Worm (Caenorhabditis elegans) whole organism, young adult: ENCODE measurements around the gene eri-5.
A peak's percentile ranks its signal among the peaks of the same experiment; 100 is the strongest.

Source experiments
- B0019.2 ChIP-seq: fragments of 200-800 bp; sonication (Bioruptor generic); conservative IDR thresholded peaks from 2 replicates; pipeline ENCODE4 v1.3.6; 2022; ENCODE audit warnings: missing genetic modification reagents, missing genetic modification characterization, missing compliant biosample characterization
- B0261.1 ChIP-seq: sonication (generic microtip); optimal IDR thresholded peaks from 2 replicates; lab custom pipeline; 2016; ENCODE audit warnings: mild to moderate bottlenecking, missing genetic modification characterization, moderate library complexity, missing compliant biosample characterization
- B0336.3 ChIP-seq: fragments of 200-800 bp; sonication (Bioruptor generic); IDR thresholded peaks from 2 replicates; pipeline ENCODE4 v1.3.6; 2022; ENCODE audit warnings: missing genetic modification characterization, missing compliant biosample characterization
- C06A6.2 ChIP-seq: fragments of 200-800 bp; sonication (Bioruptor generic); conservative IDR thresholded peaks from 2 replicates; pipeline ENCODE4 v1.3.6; 2022; ENCODE audit warnings: missing genetic modification characterization, missing compliant biosample characterization
- F10E7.11 ChIP-seq: sonication (generic microtip); optimal IDR thresholded peaks from 2 replicates; lab custom pipeline; 2017; ENCODE audit warnings: mild to moderate bottlenecking, missing genetic modification characterization, moderate library complexity, missing compliant biosample characterization
- F39B2.1 ChIP-seq: fragments of 200-800 bp; sonication (Bioruptor generic); IDR thresholded peaks from 2 replicates; pipeline ENCODE4 v1.3.6; 2022; ENCODE audit warnings: missing genetic modification reagents, missing genetic modification characterization, missing compliant biosample characterization
- F49E8.2 ChIP-seq: sonication (generic microtip); optimal IDR thresholded peaks from 3 replicates; lab custom pipeline; 2017; ENCODE audit warnings: missing genetic modification characterization, mild to moderate bottlenecking, missing compliant biosample characterization, antibody characterized with exemption, moderate library complexity; ENCODE audit not compliant: insufficient read depth
- F55B11.4 ChIP-seq: sonication (generic microtip); optimal IDR thresholded peaks from 2 replicates; lab custom pipeline; 2016; ENCODE audit warnings: missing compliant biosample characterization, missing genetic modification characterization, borderline replicate concordance; ENCODE audit not compliant: insufficient read depth
- T07F8.4 ChIP-seq: sonication (generic microtip); optimal IDR thresholded peaks from 2 replicates; lab custom pipeline; 2016; ENCODE audit warnings: mild to moderate bottlenecking, missing genetic modification characterization, moderate library complexity, missing compliant biosample characterization
- Y56A3A.18 ChIP-seq: fragments of 200-800 bp; sonication (Bioruptor generic); IDR thresholded peaks from 2 replicates; pipeline ENCODE4 v1.3.6; 2022; ENCODE audit warnings: missing genetic modification reagents, missing genetic modification characterization, missing compliant biosample characterization
- Y79H2A.3 ChIP-seq: fragments of 200-800 bp; sonication (Bioruptor generic); conservative IDR thresholded peaks from 2 replicates; pipeline ENCODE4 v1.3.6; 2022; ENCODE audit warnings: missing genetic modification reagents, missing genetic modification characterization, missing compliant biosample characterization
- atf-7 ChIP-seq: sonication (generic microtip); optimal IDR thresholded peaks from 2 replicates; lab custom pipeline; 2017; ENCODE audit warnings: mild to moderate bottlenecking, missing genetic modification characterization, missing compliant biosample characterization
- attf-3 ChIP-seq: fragments of 200-800 bp; sonication (Bioruptor generic); conservative IDR thresholded peaks from 2 replicates; pipeline ENCODE4 v1.3.6; 2022; ENCODE audit warnings: missing genetic modification reagents, missing genetic modification characterization, missing compliant biosample characterization
- attf-6 ChIP-seq: fragments of 200-800 bp; sonication (Bioruptor generic); IDR thresholded peaks from 2 replicates; pipeline ENCODE4 v1.3.6; 2022; ENCODE audit warnings: missing genetic modification reagents, missing genetic modification characterization, missing compliant biosample characterization
- bed-2 ChIP-seq: fragments of 200-800 bp; sonication (Bioruptor generic); IDR thresholded peaks from 2 replicates; pipeline ENCODE4 v1.3.6; 2022; ENCODE audit warnings: missing genetic modification reagents, missing genetic modification characterization, missing compliant biosample characterization
- ccch-3 ChIP-seq: fragments of 200-800 bp; sonication (Bioruptor generic); optimal IDR thresholded peaks from 2 replicates; lab custom pipeline; 2018; ENCODE audit warnings: mild to moderate bottlenecking, missing genetic modification characterization, missing compliant biosample characterization
- ceh-27 ChIP-seq: fragments of 200-800 bp; sonication (Bioruptor generic); optimal IDR thresholded peaks from 2 replicates; lab custom pipeline; 2018; ENCODE audit warnings: mild to moderate bottlenecking, missing genetic modification characterization, moderate library complexity, missing compliant biosample characterization
- ceh-40 ChIP-seq: fragments of 200-800 bp; sonication (Bioruptor generic); IDR thresholded peaks from 2 replicates; pipeline ENCODE4 v1.3.6; 2022; ENCODE audit warnings: missing genetic modification characterization, missing compliant biosample characterization
- ceh-91 ChIP-seq: fragments of 200-800 bp; sonication (Bioruptor generic); IDR thresholded peaks from 2 replicates; pipeline ENCODE4 v1.3.6; 2022; ENCODE audit warnings: missing genetic modification reagents, missing genetic modification characterization, missing compliant biosample characterization
- die-1 ChIP-seq: sonication (generic microtip); optimal IDR thresholded peaks from 2 replicates; lab custom pipeline; 2016; ENCODE audit warnings: missing genotype, mild to moderate bottlenecking, missing genetic modification characterization, missing compliant biosample characterization
- dpff-1 ChIP-seq: sonication (generic microtip); optimal IDR thresholded peaks from 2 replicates; lab custom pipeline; 2017; ENCODE audit warnings: mild to moderate bottlenecking, missing genetic modification characterization, missing compliant biosample characterization
- efl-1 ChIP-seq: fragments of 150-350 bp; optimal IDR thresholded peaks from 2 replicates; lab custom pipeline; 2014; ENCODE audit warnings: missing biosample characterization, missing genetic modification reagents, missing genetic modification characterization
- ets-4 ChIP-seq: fragments of 200-800 bp; sonication (Bioruptor generic); optimal IDR thresholded peaks from 2 replicates; lab custom pipeline; 2018; ENCODE audit warnings: mild to moderate bottlenecking, missing genetic modification characterization, missing compliant biosample characterization
- hmg-1.2 ChIP-seq: fragments of 200-800 bp; sonication (Bioruptor generic); IDR thresholded peaks from 2 replicates; pipeline ENCODE4 v1.3.6; 2022; ENCODE audit warnings: missing genetic modification reagents, missing genetic modification characterization, missing compliant biosample characterization
- lag-1 ChIP-seq: fragments of 200-800 bp; sonication (Bioruptor generic); IDR thresholded peaks from 2 replicates; pipeline ENCODE4 v1.3.6; 2022; ENCODE audit warnings: missing genetic modification reagents, missing genetic modification characterization, missing compliant biosample characterization
- let-607 ChIP-seq, 2 experiments: fragments of 200-800 bp in 1 of 2; sonication (Bioruptor generic) in 1 of 2; sonication (generic microtip) in 1 of 2; optimal IDR thresholded peaks; 2 replicates each; lab custom pipeline; 2016 to 2018; ENCODE audit warnings: mild to moderate bottlenecking in 2 of 2, missing compliant biosample characterization in 2 of 2, missing genetic modification characterization in 2 of 2, moderate library complexity in 2 of 2, missing genotype in 1 of 2
- lsl-1 ChIP-seq: fragments of 200-800 bp; sonication (Bioruptor generic); optimal IDR thresholded peaks from 2 replicates; lab custom pipeline; 2018; ENCODE audit warnings: mild to moderate bottlenecking, missing genetic modification characterization, moderate library complexity, missing compliant biosample characterization
- lsy-27 ChIP-seq: sonication (generic microtip); optimal IDR thresholded peaks from 2 replicates; lab custom pipeline; 2017; ENCODE audit warnings: missing genetic modification characterization, mild to moderate bottlenecking, missing compliant biosample characterization, antibody characterized with exemption, missing genotype, borderline replicate concordance; ENCODE audit not compliant: insufficient read depth
- madf-10 ChIP-seq: sonication (generic microtip); optimal IDR thresholded peaks from 2 replicates; lab custom pipeline; 2016; ENCODE audit warnings: mild to moderate bottlenecking, missing genetic modification characterization, missing compliant biosample characterization
- madf-3 ChIP-seq: fragments of 200-800 bp; sonication (Bioruptor generic); IDR thresholded peaks from 2 replicates; pipeline ENCODE4 v1.3.6; 2022; ENCODE audit warnings: missing genetic modification reagents, missing genetic modification characterization, missing compliant biosample characterization
- madf-6 ChIP-seq: fragments of 200-800 bp; sonication (Bioruptor generic); IDR thresholded peaks from 2 replicates; pipeline ENCODE4 v1.3.6; 2022; ENCODE audit warnings: missing genetic modification reagents, missing genetic modification characterization, missing compliant biosample characterization
- madf-8 ChIP-seq: fragments of 200-800 bp; sonication (Bioruptor generic); conservative IDR thresholded peaks from 2 replicates; pipeline ENCODE4 v1.3.6; 2022; ENCODE audit warnings: missing genetic modification reagents, missing genetic modification characterization, missing compliant biosample characterization
- mxl-1 ChIP-seq: sonication (generic microtip); optimal IDR thresholded peaks from 2 replicates; lab custom pipeline; 2016; ENCODE audit warnings: missing genetic modification characterization, missing compliant biosample characterization
- nhr-120 ChIP-seq: fragments of 200-800 bp; sonication (Bioruptor generic); IDR thresholded peaks from 2 replicates; pipeline ENCODE4 v1.3.6; 2022; ENCODE audit warnings: missing genetic modification characterization, missing compliant biosample characterization
- nhr-179 ChIP-seq: sonication (generic microtip); optimal IDR thresholded peaks from 2 replicates; lab custom pipeline; 2016; ENCODE audit warnings: mild to moderate bottlenecking, missing genetic modification characterization, missing compliant biosample characterization
- nhr-90 ChIP-seq: sonication (generic microtip); optimal IDR thresholded peaks from 2 replicates; lab custom pipeline; 2016; ENCODE audit warnings: missing genotype, mild to moderate bottlenecking, missing genetic modification characterization, missing compliant biosample characterization
- pha-4 ChIP-seq: fragments of 150-350 bp; sonication (generic microtip); optimal IDR thresholded peaks from 2 replicates; lab custom pipeline; 2014; ENCODE audit warnings: missing biosample characterization, missing genetic modification reagents, missing genetic modification characterization
- sea-2 ChIP-seq: fragments of 200-800 bp; sonication (Bioruptor generic); IDR thresholded peaks from 2 replicates; pipeline ENCODE4 v1.3.6; 2022; ENCODE audit warnings: missing genetic modification characterization, missing compliant biosample characterization
- snpc-1.1 ChIP-seq: sonication (generic microtip); optimal IDR thresholded peaks from 2 replicates; lab custom pipeline; 2017; ENCODE audit warnings: missing genetic modification characterization, mild to moderate bottlenecking, missing compliant biosample characterization, antibody characterized with exemption, moderate library complexity, missing genotype, missing genetic modification reagents; ENCODE audit not compliant: insufficient read depth
- snpc-1.3 ChIP-seq: sonication (generic microtip); optimal IDR thresholded peaks from 2 replicates; lab custom pipeline; 2017; ENCODE audit warnings: missing genetic modification characterization, mild to moderate bottlenecking, missing compliant biosample characterization, antibody characterized with exemption, moderate library complexity, missing genotype, missing genetic modification reagents; ENCODE audit not compliant: insufficient read depth
- somi-1 ChIP-seq: fragments of 200-800 bp; sonication (Bioruptor generic); optimal IDR thresholded peaks from 2 replicates; lab custom pipeline; 2018; ENCODE audit warnings: mild to moderate bottlenecking, missing genetic modification characterization, missing compliant biosample characterization
- sptf-2 ChIP-seq: fragments of 200-800 bp; sonication (Bioruptor generic); optimal IDR thresholded peaks from 2 replicates; lab custom pipeline; 2018; ENCODE audit warnings: mild to moderate bottlenecking, missing genetic modification characterization, missing compliant biosample characterization
- tbp1 ChIP-seq: fragments of 200-800 bp; sonication (Bioruptor generic); optimal IDR thresholded peaks from 2 replicates; lab custom pipeline; 2018; ENCODE audit warnings: mild to moderate bottlenecking, missing genetic modification characterization, missing compliant biosample characterization
- tlf-1 ChIP-seq: fragments of 200-800 bp; sonication (Bioruptor generic); optimal IDR thresholded peaks from 2 replicates; lab custom pipeline; 2018; ENCODE audit warnings: mild to moderate bottlenecking, missing genetic modification characterization, missing compliant biosample characterization
- unc-130 ChIP-seq: sonication (generic microtip); optimal IDR thresholded peaks from 2 replicates; lab custom pipeline; 2016; ENCODE audit warnings: missing genetic modification reagents, missing genetic modification characterization, missing compliant biosample characterization
- ztf-18 ChIP-seq: sonication (generic microtip); optimal IDR thresholded peaks from 2 replicates; lab custom pipeline; 2016; ENCODE audit warnings: missing genotype, mild to moderate bottlenecking, missing genetic modification characterization, missing compliant biosample characterization
- ztf-26 ChIP-seq: sonication (generic microtip); optimal IDR thresholded peaks from 2 replicates; lab custom pipeline; 2017; ENCODE audit warnings: missing genetic modification characterization, missing compliant biosample characterization

Gene eri-5

ce11 chrIV:2388949-2389495 lies 1.6 kb upstream of the eri-5 start, which contains the start of gene trap-3 (continued):
- TF ChIP-seq F39B2.1 (0 out of 2 replicates have a peak, but pooled peaks have one; percentile 69), F49E8.2 (tag; lab: Kevin White, UChicago) (peak; percentile 81), B0261.1 (tag; lab: Kevin White, UChicago) (peak; percentile 26), somi-1 (GFP tag; lab: Kevin White, UChicago) (peak; percentile 78), lsl-1 (GFP tag; lab: Kevin White, UChicago) (peak; percentile 88), lsy-27 (tag; lab: Kevin White, UChicago) (peak; percentile 61), nhr-120 (0 out of 2 replicates have a peak, but pooled peaks have one; percentile 49), ztf-26 (tag; lab: Kevin White, UChicago) (peak; percentile 97), madf-8 (peak; percentile 71; the same call in 1 of the 2 replicates), lag-1 (no peak), attf-6 (peak; percentile 85), hmg-1.2 (GFP tag; lab: Robert Waterston, UW) (peak; percentile 97), Y79H2A.3 (peak; percentile 74), madf-10 (tag; lab: Kevin White, UChicago) (peak; percentile 93), ccch-3 (no peak), mxl-1 (tag; lab: Kevin White, UChicago) (no peak), B0019.2 (GFP tag; lab: Robert Waterston, UW) (peak; percentile 82), B0336.3 (GFP tag; lab: Robert Waterston, UW) (peak; percentile 97), sptf-2 (GFP tag; lab: Kevin White, UChicago) (no peak), T07F8.4 (tag; lab: Kevin White, UChicago) (peak; percentile 52), madf-3 (GFP tag; lab: Robert Waterston, UW) (peak; percentile 96), F55B11.4 (tag; lab: Kevin White, UChicago) (no peak), bed-2 (GFP tag; lab: Robert Waterston, UW) (0 out of 2 replicates have a peak, but pooled peaks have one; percentile 73), let-607 (tag; optimal IDR thresholded peaks at IDR 0.05; lab: Kevin White, UChicago) (peak; percentile 100), snpc-1.1 (tag; lab: Kevin White, UChicago) (peak; percentile 27), pha-4 (tag; lab: Kevin White, UChicago) (no peak), unc-130 (GFP tag; lab: Kevin White, UChicago) (peak; percentile 29), F10E7.11 (tag; lab: Kevin White, UChicago) (no peak), C06A6.2 (GFP tag; lab: Robert Waterston, UW) (peak; percentile 88), die-1 (tag; lab: Kevin White, UChicago) (peak; percentile 66), dpff-1 (tag; lab: Kevin White, UChicago) (no peak), madf-6 (GFP tag; lab: Robert Waterston, UW) (peak; percentile 91), ceh-27 (peak; percentile 97), ceh-40 (GFP tag; lab: Robert Waterston, UW) (peak; percentile 88), efl-1 (GFP tag; lab: Kevin White, UChicago) (peak; percentile 73), snpc-1.3 (tag; lab: Kevin White, UChicago) (peak; percentile 63), nhr-90 (tag; lab: Kevin White, UChicago) (peak; percentile 98), Y56A3A.18 (GFP tag; lab: Robert Waterston, UW) (peak; percentile 87; the same call in 1 of the 2 replicates), ceh-91 (GFP tag; lab: Robert Waterston, UW) (peak; percentile 88), attf-3 (GFP tag; lab: Robert Waterston, UW) (peak; percentile 80), tlf-1 (GFP tag; lab: Kevin White, UChicago) (peak; percentile 98), tbp1 (peak; percentile 77), atf-7 (tag; lab: Kevin White, UChicago) (peak; percentile 92), ztf-18 (tag; lab: Kevin White, UChicago) (peak; percentile 89), ets-4 (peak; percentile 94), nhr-179 (tag; lab: Kevin White, UChicago) (no peak), sea-2 (GFP tag; lab: Robert Waterston, UW) (0 out of 2 replicates have a peak, but pooled peaks have one; percentile 49)
